Worm (Caenorhabditis elegans) whole organism, L2 larva: ENCODE measurements around the gene nac-2.

Experiments
- R02D3.7 ChIP-seq: fragments of 150-350 bp; optimal IDR thresholded peaks from 2 replicates; lab custom pipeline; 2014; ENCODE audit warnings: missing biosample characterization, missing genetic modification characterization
- Y55F3AM.14 ChIP-seq: fragments of 200-800 bp; sonication (Bioruptor generic); optimal IDR thresholded peaks from 2 replicates; lab custom pipeline; 2018; ENCODE audit warnings: mild to moderate bottlenecking, missing genetic modification characterization, missing compliant biosample characterization
- ZK546.5 ChIP-seq: sonication (generic microtip); optimal IDR thresholded peaks from 2 replicates; lab custom pipeline; 2017; ENCODE audit warnings: missing biosample characterization, missing genetic modification characterization
- alr-1 ChIP-seq: fragments of 150-350 bp; optimal IDR thresholded peaks from 2 replicates; lab custom pipeline; 2014; ENCODE audit warnings: missing biosample characterization, missing genetic modification characterization
- ama-1 ChIP-seq: fragments of 150-350 bp; optimal IDR thresholded peaks from 2 replicates; lab custom pipeline; 2018; ENCODE audit warnings: inconsistent platforms
- blmp-1 ChIP-seq: sonication (generic microtip); optimal IDR thresholded peaks from 2 replicates; lab custom pipeline; 2017; ENCODE audit warnings: missing genetic modification characterization, mild to moderate bottlenecking, missing compliant biosample characterization, antibody characterized with exemption, moderate library complexity; ENCODE audit not compliant: insufficient read depth
- ceh-16 ChIP-seq: fragments of 150-350 bp; optimal IDR thresholded peaks from 2 replicates; lab custom pipeline; 2014; ENCODE audit warnings: missing biosample characterization, missing genetic modification characterization
- ceh-82 ChIP-seq: fragments of 150-350 bp; optimal IDR thresholded peaks from 2 replicates; lab custom pipeline; 2014; ENCODE audit warnings: missing biosample characterization, missing genetic modification characterization
- dmd-4 ChIP-seq: sonication (generic microtip); optimal IDR thresholded peaks from 2 replicates; lab custom pipeline; 2017; ENCODE audit warnings: missing biosample characterization, missing genetic modification characterization
- egl-27 ChIP-seq: sonication (generic microtip); optimal IDR thresholded peaks from 3 replicates; lab custom pipeline; 2017; ENCODE audit warnings: missing biosample characterization, missing genetic modification reagents, missing genetic modification characterization
- elt-1 ChIP-seq: fragments of 150-350 bp; optimal IDR thresholded peaks from 2 replicates; lab custom pipeline; 2014; ENCODE audit warnings: missing biosample characterization, missing genetic modification characterization
- elt-3 ChIP-seq: sonication (generic microtip); optimal IDR thresholded peaks from 2 replicates; lab custom pipeline; 2017; ENCODE audit warnings: missing biosample characterization, missing genetic modification characterization
- fos-1 ChIP-seq: fragments of 150-350 bp; optimal IDR thresholded peaks from 2 replicates; lab custom pipeline; 2014; ENCODE audit warnings: missing biosample characterization, missing genetic modification characterization
- gmeb-1 ChIP-seq: fragments of 150-350 bp; optimal IDR thresholded peaks from 2 replicates; lab custom pipeline; 2014; ENCODE audit warnings: missing biosample characterization, missing genetic modification characterization
- lin-13 ChIP-seq: fragments of 150-350 bp; optimal IDR thresholded peaks from 2 replicates; lab custom pipeline; 2014; ENCODE audit warnings: missing biosample characterization, missing genetic modification reagents, missing genetic modification characterization
- lsy-2 ChIP-seq, 2 experiments: fragments of 150-350 bp in 1 of 2; sonication (generic microtip) in 1 of 2; optimal IDR thresholded peaks; 2 replicates each; lab custom pipeline; 2014 to 2017; ENCODE audit warnings: missing biosample characterization in 2 of 2, missing genetic modification characterization in 2 of 2
- mab-5 ChIP-seq: fragments of 150-350 bp; optimal IDR thresholded peaks from 2 replicates; lab custom pipeline; 2014; ENCODE audit warnings: missing biosample characterization, missing genetic modification characterization
- mbf-1 ChIP-seq: sonication (generic microtip); optimal IDR thresholded peaks from 2 replicates; lab custom pipeline; 2017; ENCODE audit warnings: missing biosample characterization, missing genetic modification characterization
- mdl-1 ChIP-seq, 2 experiments: fragments of 150-350 bp in 1 of 2; sonication (generic microtip) in 1 of 2; optimal IDR thresholded peaks; 2 replicates each; lab custom pipeline; 2017; ENCODE audit warnings: missing biosample characterization in 2 of 2, missing genetic modification characterization in 2 of 2
- nhr-10 ChIP-seq: sonication (generic microtip); optimal IDR thresholded peaks from 2 replicates; lab custom pipeline; 2017; ENCODE audit warnings: missing biosample characterization, missing genetic modification characterization
- nhr-11 ChIP-seq: fragments of 150-350 bp; optimal IDR thresholded peaks from 2 replicates; lab custom pipeline; 2014; ENCODE audit warnings: missing biosample characterization, missing genetic modification characterization
- nhr-12 ChIP-seq: fragments of 150-350 bp; optimal IDR thresholded peaks from 2 replicates; lab custom pipeline; 2014; ENCODE audit warnings: missing biosample characterization, missing genetic modification characterization
- nhr-129 ChIP-seq: fragments of 150-350 bp; optimal IDR thresholded peaks from 2 replicates; lab custom pipeline; 2014; ENCODE audit warnings: missing biosample characterization, missing genetic modification characterization
- nhr-21 ChIP-seq: fragments of 150-350 bp; optimal IDR thresholded peaks from 2 replicates; lab custom pipeline; 2014; ENCODE audit warnings: missing biosample characterization, missing genetic modification characterization
- nhr-25 ChIP-seq: fragments of 150-350 bp; sonication (generic microtip); optimal IDR thresholded peaks from 3 replicates; lab custom pipeline; 2014; ENCODE audit warnings: missing biosample characterization, missing genetic modification characterization
- nhr-6 ChIP-seq: fragments of 150-350 bp; optimal IDR thresholded peaks from 2 replicates; lab custom pipeline; 2014; ENCODE audit warnings: missing biosample characterization, missing genetic modification characterization
- nhr-77 ChIP-seq: fragments of 150-350 bp; optimal IDR thresholded peaks from 2 replicates; lab custom pipeline; 2014; ENCODE audit warnings: missing biosample characterization, missing genetic modification characterization
- peb-1 ChIP-seq: fragments of 150-350 bp; optimal IDR thresholded peaks from 2 replicates; lab custom pipeline; 2014; ENCODE audit warnings: missing biosample characterization, missing genetic modification characterization
- sma-3 ChIP-seq: sonication (generic microtip); optimal IDR thresholded peaks from 2 replicates; lab custom pipeline; 2016; ENCODE audit warnings: missing genetic modification reagents, missing genetic modification characterization, missing compliant biosample characterization
- unc-39 ChIP-seq: fragments of 150-350 bp; optimal IDR thresholded peaks from 2 replicates; lab custom pipeline; 2014; ENCODE audit warnings: missing biosample characterization, missing genetic modification characterization
- unc-55 ChIP-seq: fragments of 150-350 bp; sonication (generic microtip); optimal IDR thresholded peaks from 3 replicates; lab custom pipeline; 2014; ENCODE audit warnings: missing biosample characterization, missing genetic modification reagents, missing genetic modification characterization
- unc-62 ChIP-seq: fragments of 150-350 bp; optimal IDR thresholded peaks from 2 replicates; lab custom pipeline; 2014; ENCODE audit warnings: missing biosample characterization, missing genetic modification reagents, missing genetic modification characterization
- zag-1 ChIP-seq: fragments of 150-350 bp; optimal IDR thresholded peaks from 2 replicates; lab custom pipeline; 2014; ENCODE audit warnings: missing biosample characterization, missing genetic modification characterization
- ztf-1 ChIP-seq: fragments of 200-800 bp; sonication (Bioruptor generic); conservative IDR thresholded peaks from 2 replicates; pipeline ENCODE4 v1.3.6; 2022; ENCODE audit warnings: missing genetic modification characterization, missing compliant biosample characterization
- ztf-11 ChIP-seq: sonication (generic microtip); optimal IDR thresholded peaks from 2 replicates; lab custom pipeline; 2017; ENCODE audit warnings: missing biosample characterization, missing genetic modification characterization
- ztf-4 ChIP-seq: fragments of 150-350 bp; optimal IDR thresholded peaks from 2 replicates; lab custom pipeline; 2014; ENCODE audit warnings: missing biosample characterization, missing genetic modification characterization

The nac-2 gene

DNA sequence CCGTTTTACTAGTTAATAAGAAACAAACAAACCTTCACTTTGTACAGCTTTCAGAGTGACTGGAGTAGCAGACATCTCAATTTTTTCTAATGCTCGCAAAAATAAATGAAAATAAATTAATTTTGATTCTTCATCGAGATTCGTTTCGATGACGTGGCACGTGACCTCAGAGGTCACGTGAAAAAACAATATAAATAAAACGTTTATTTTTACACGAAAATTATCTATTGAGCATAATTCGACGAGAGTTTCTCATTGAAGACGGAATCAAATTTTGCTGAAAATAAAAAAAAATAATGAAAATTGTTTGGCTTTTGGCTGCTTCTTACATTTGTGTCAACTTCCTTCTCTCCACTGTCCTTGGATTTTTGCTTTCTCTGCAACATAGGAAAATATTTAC, 41.2 kb downstream of the nac-2 start, which contains the start of gene rpn-6.2:
TSS of gene rpn-6.2 (minus strand) at position 101 of the 400 bp plus-strand sequence.
- TF ChIP-seq lin-13 (GFP tag; lab: Kevin White, UChicago) (no peak), nhr-11 (tag; lab: Kevin White, UChicago) (no peak), nhr-6 (no peak), nhr-25 (no peak), lsy-2 (tag; optimal IDR thresholded peaks at IDR 0.05; lab: Kevin White, UChicago) (no peak), blmp-1 (tag; lab: Kevin White, UChicago) (no peak), ztf-1 (no peak), fos-1 (tag; lab: Kevin White, UChicago) (no peak), alr-1 (tag; lab: Kevin White, UChicago) (no peak), nhr-77 (no peak), ceh-82 (tag; lab: Kevin White, UChicago) (no peak), ztf-11 (tag; lab: Kevin White, UChicago) (no peak), ceh-16 (tag; lab: Kevin White, UChicago) (no peak), ama-1 (lab: Kevin White, UChicago) (no peak), nhr-12 (no peak), elt-3 (tag; lab: Kevin White, UChicago) (no peak), gmeb-1 (tag; lab: Kevin White, UChicago) (no peak), peb-1 (no peak), mdl-1 (tag; optimal IDR thresholded peaks at IDR 0.05; lab: Kevin White, UChicago) (no peak), zag-1 (tag; lab: Kevin White, UChicago) (no peak)

DNA sequence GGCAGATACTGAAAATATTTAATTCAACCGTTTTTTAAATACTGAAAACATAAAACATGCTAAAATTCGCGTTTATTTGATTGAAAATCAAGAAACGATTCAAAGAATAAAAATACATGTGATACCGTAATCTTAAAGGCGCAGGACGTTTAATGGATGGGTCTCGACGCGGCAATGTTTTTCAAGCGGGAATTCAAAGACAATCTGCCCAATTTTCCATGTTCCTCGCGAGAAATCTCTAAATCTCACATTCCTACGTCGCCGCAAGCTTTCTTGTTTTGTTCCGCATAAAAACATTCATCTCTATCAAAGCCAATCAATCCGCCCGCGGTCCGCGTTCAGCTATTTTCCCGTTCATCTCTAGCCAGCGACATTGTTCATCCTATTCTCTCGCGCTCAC, 41.6 kb downstream of the nac-2 start:
- no peak for TF ChIP-seq mbf-1
- TF ChIP-seq unc-62, result no peak
- no peak for TF ChIP-seq sma-3 (GFP tag; lab: Kevin White, UChicago)
- no peak for TF ChIP-seq fos-1 (tag; lab: Kevin White, UChicago)
- TF ChIP-seq nhr-21 (tag; lab: Kevin White, UChicago), result no peak
- TF ChIP-seq ztf-4 (tag; lab: Kevin White, UChicago), result no peak
- TF ChIP-seq ztf-11 (tag; lab: Kevin White, UChicago), result no peak
- TF ChIP-seq, all 48 proteins: peak for 0

DNA sequence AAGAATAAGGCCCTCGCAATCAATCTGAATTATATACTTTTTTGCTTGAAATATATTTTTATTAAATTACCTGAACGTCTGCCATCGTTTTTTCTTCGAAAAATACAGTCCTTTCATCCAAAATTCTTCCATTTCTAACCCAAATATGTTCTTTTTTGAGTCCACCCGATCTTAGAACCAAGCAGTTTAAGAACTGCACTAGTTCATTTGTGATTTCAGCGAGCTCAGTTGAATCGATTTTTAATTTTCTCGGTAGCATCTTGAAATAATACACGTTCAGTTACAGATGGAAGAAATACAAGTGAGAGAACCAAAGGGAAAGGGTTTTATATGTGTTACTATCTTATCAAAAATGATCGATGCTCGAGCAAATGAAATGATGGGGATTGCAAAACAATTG, 43.6 kb downstream of the nac-2 start, which contains the start of gene F59B2.3:
TSS of gene F59B2.3 (minus strand) at position 259 of the 400 bp plus-strand sequence.
- TF ChIP-seq nhr-10 (tag; lab: Kevin White, UChicago), result no peak
- TF ChIP-seq lin-13 (GFP tag; lab: Kevin White, UChicago), result no peak
- TF ChIP-seq mbf-1, result no peak
- TF ChIP-seq mab-5, result no peak
- TF ChIP-seq dmd-4, result no peak
- no peak for TF ChIP-seq nhr-12
- no peak for TF ChIP-seq elt-1 (tag; lab: Kevin White, UChicago)
- TF ChIP-seq unc-39 (tag; lab: Kevin White, UChicago), result no peak
- no peak for TF ChIP-seq ZK546.5 (tag; lab: Kevin White, UChicago)
- TF ChIP-seq egl-27, result no peak

DNA sequence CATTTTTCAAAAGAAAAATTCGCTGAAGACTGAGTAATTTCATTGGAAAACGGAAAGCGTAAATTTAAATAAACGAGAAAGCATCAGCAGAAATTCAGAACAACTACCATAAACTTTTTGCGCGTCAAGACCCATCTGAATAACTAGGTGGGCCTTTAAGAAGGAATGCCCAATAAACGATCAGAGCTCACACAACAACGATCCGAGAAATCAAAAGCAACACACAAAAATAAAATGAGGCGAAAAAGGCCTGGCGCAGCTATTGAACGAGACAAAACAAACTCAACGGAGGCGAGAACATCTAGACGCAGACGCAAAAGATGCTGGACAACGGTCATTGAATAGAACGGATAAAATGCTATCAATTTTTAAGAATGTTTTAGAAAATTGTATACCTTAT, 44.2 kb downstream of the nac-2 start:
- TF ChIP-seq R02D3.7 (no peak), lsy-2 (tag; optimal IDR thresholded peaks at IDR 0.05; lab: Kevin White, UChicago) (no peak), unc-39 (tag; lab: Kevin White, UChicago) (no peak), Y55F3AM.14 (no peak), ZK546.5 (tag; lab: Kevin White, UChicago) (no peak), nhr-129 (no peak), nhr-12 (no peak), dmd-4 (no peak), unc-55 (GFP tag; lab: Kevin White, UChicago) (no peak), nhr-10 (tag; lab: Kevin White, UChicago) (no peak), mab-5 (no peak), mbf-1 (no peak), nhr-21 (tag; lab: Kevin White, UChicago) (no peak)

DNA sequence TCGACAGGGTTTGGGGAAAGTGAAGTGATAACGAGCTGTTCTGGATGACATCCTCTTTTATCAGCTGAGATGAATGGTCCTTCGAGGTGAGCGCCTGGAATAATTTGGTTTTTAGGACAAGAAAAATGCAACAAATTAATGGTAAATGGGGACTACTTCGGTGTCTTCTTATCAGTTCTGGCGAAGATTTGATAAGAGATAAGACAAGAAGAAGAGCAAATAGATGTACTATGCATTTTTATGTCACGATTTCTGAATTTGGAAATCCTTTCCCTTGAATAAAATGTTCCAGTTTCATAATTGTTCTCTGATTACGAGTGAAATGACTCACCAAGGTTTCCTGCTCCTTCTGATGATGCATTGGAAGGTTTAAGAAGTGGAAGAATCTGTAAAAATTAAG, 45.3 kb downstream of the nac-2 start:
- TF ChIP-seq nhr-10 (tag; lab: Kevin White, UChicago), result no peak
- no peak for TF ChIP-seq blmp-1 (tag; lab: Kevin White, UChicago)
- TF ChIP-seq zag-1 (tag; lab: Kevin White, UChicago), result no peak
- peak; percentile 84 for TF ChIP-seq fos-1 (tag; lab: Kevin White, UChicago)
